Worm (Caenorhabditis elegans): ENCODE measurements around the gene C29F7.3.

The C29F7.3 gene

ce11 chrX:13396550-13397023 is 23.1 kb downstream of the C29F7.3 start, which contains the start of gene F02C12.3 (continued):
- TF ChIP-seq R02D3.7 (tag; optimal IDR thresholded peaks at IDR 0.05) (peak; percentile 51), php-3 (GFP tag; IDR thresholded peaks at IDR 0.05) (no peak), nhr-28 (tag; optimal IDR thresholded peaks at IDR 0.05) (peak; percentile 55), nhr-102 (tag; optimal IDR thresholded peaks at IDR 0.05) (peak; percentile 75), daf-19 (GFP tag; conservative IDR thresholded peaks at IDR 0.05) (no peak), ztf-7 (tag; optimal IDR thresholded peaks at IDR 0.05) (peak; percentile 20), jun-1 (tag; optimal IDR thresholded peaks at IDR 0.05) (no peak), daf-16 (GFP tag; optimal IDR thresholded peaks at IDR 0.05) (peak in 1 of 2 experiments; percentile 70), daf-16 (tag; optimal IDR thresholded peaks at IDR 0.05) (peak; percentile 74), Y48G9A.11 (GFP tag; IDR thresholded peaks at IDR 0.05) (no peak), lsy-2 (tag; optimal IDR thresholded peaks at IDR 0.05) (peak in 1 of 2 experiments; percentile 85), rbr-2 (tag; optimal IDR thresholded peaks at IDR 0.05) (peak; percentile 57), aly-2 (tag; optimal IDR thresholded peaks at IDR 0.05) (no peak), ctbp-1 (GFP tag; IDR thresholded peaks at IDR 0.05) (0 out of 2 replicates have a peak, but pooled peaks have one; percentile 35), nhr-25 (tag; optimal IDR thresholded peaks at IDR 0.05; ENCODE audit: borderline replicate concordance, insufficient read depth) (peak; percentile 15), F37D6.2 (tag; optimal IDR thresholded peaks at IDR 0.05) (peak; percentile 32), dmd-6 (GFP tag; IDR thresholded peaks at IDR 0.05) (peak; percentile 63), hlh-11 (tag; optimal IDR thresholded peaks at IDR 0.05) (peak; percentile 73), dmd-9 (GFP tag; IDR thresholded peaks at IDR 0.05) (no peak), pha-4 (GFP tag; IDR thresholded peaks at IDR 0.05) (peak; percentile 56; the same call in 1 of the 2 replicates), pha-4 (tag; optimal IDR thresholded peaks at IDR 0.05) (no peak), lin-13 (GFP tag; optimal IDR thresholded peaks at IDR 0.05) (no peak), D1046.2 (GFP tag; IDR thresholded peaks at IDR 0.05) (no peak), unc-62 (GFP tag; optimal IDR thresholded peaks at IDR 0.05 in 1 of 2) (no peak), unc-62 (tag; optimal IDR thresholded peaks at IDR 0.05) (no peak), hlh-30 (tag; optimal IDR thresholded peaks at IDR 0.05; ENCODE audit: insufficient read depth) (peak; percentile 74)

ce11 chrX:13394971-13395370 is 24.8 kb downstream of the C29F7.3 start, which contains the start of gene irld-2:
Gene irld-2, minus strand, starts transcription at chrX:13395071.
- TF ChIP-seq aha-1 (tag) (peak; percentile 33), lir-3 (tag; optimal IDR thresholded peaks at IDR 0.05) (no peak)

- TF ChIP-seq mxl-3 (GFP tag; optimal IDR thresholded peaks at IDR 0.05), result peak; percentile 48
- peak in 1 of 2 experiments; percentile 59 for TF ChIP-seq unc-62 (GFP tag; optimal IDR thresholded peaks at IDR 0.05 in 1 of 2)
- TF ChIP-seq unc-62 (tag; optimal IDR thresholded peaks at IDR 0.05), result no peak
- TF ChIP-seq hlh-11 (tag; optimal IDR thresholded peaks at IDR 0.05), result no peak
- TF ChIP-seq jun-1 (tag; optimal IDR thresholded peaks at IDR 0.05), result no peak
- TF ChIP-seq ceh-82 (tag; optimal IDR thresholded peaks at IDR 0.05), result no peak
- no peak for TF ChIP-seq rbr-2 (tag; optimal IDR thresholded peaks at IDR 0.05)
- TF ChIP-seq nhr-48 (tag; optimal IDR thresholded peaks at IDR 0.05), result peak; percentile 5
Measured at ce11 chrX:13388829-13389228, 30.9 kb downstream of the C29F7.3 start.

- TF ChIP-seq Y75B8A.6 (GFP tag; IDR thresholded peaks at IDR 0.05) (no peak), nhr-11 (tag; optimal IDR thresholded peaks at IDR 0.05) (no peak), ztf-7 (tag; optimal IDR thresholded peaks at IDR 0.05) (no peak), aha-1 (tag) (no peak), F26F4.8 (GFP tag; conservative IDR thresholded peaks at IDR 0.05) (no peak), nhr-237 (tag; optimal IDR thresholded peaks at IDR 0.05) (no peak), fos-1 (tag; optimal IDR thresholded peaks at IDR 0.05) (no peak), zfp-2 (tag; optimal IDR thresholded peaks at IDR 0.05) (no peak), unc-62 (GFP tag; optimal IDR thresholded peaks at IDR 0.05 in 1 of 2) (peak in 1 of 2 experiments; percentile 11), unc-62 (tag; optimal IDR thresholded peaks at IDR 0.05) (no peak), unc-130 (GFP tag; optimal IDR thresholded peaks at IDR 0.05) (no peak), nhr-25 (tag; optimal IDR thresholded peaks at IDR 0.05; ENCODE audit: borderline replicate concordance, insufficient read depth) (peak; percentile 1), mes-2 (tag; optimal IDR thresholded peaks at IDR 0.05; ENCODE audit: poor library complexity, severe bottlenecking) (no peak), zip-2 (tag; optimal IDR thresholded peaks at IDR 0.05) (no peak), madf-5 (GFP tag; IDR thresholded peaks at IDR 0.05) (no peak), lim-7 (GFP tag; IDR thresholded peaks at IDR 0.05) (no peak)
Measured at ce11 chrX:13387497-13387953, 32.2 kb downstream of the C29F7.3 start, which contains the start of gene C49F8.3. Gene C49F8.3, minus strand, starts transcription at chrX:13387547.

Data from whole organism, L4 larva.